Worm (Caenorhabditis elegans): ENCODE results near the gene let-268.

DNA sequence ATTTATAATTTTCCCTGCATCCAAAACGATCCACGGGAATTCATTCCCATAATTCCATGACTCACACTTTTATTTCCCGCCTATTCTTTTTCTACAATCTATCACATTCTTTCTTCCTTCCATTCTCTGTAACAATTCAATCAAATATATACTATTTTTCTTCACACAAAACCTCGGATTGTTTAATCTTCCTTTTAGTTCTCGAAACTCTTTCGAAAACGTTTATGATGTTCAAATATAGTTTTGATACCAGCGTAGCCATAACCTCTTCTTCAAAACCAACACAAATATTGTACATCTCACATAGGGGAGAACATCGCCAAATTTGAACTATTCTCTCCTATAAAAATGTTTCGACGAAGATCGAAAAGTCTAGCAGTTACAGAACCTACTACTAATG is 49.0 kb downstream of the let-268 start, which contains the start of gene lec-3:
- no peak for TF ChIP-seq nhr-76 (tag; optimal IDR thresholded peaks at IDR 0.05)
- TF ChIP-seq mdl-1 (tag; optimal IDR thresholded peaks at IDR 0.05): no peak
- no peak for TF ChIP-seq unc-62 (GFP tag; optimal IDR thresholded peaks at IDR 0.05 in 1 of 2)
- no peak for TF ChIP-seq unc-62 (tag; optimal IDR thresholded peaks at IDR 0.05)
- no peak for TF ChIP-seq ceh-20 (GFP tag; IDR thresholded peaks at IDR 0.05)
- no peak for TF ChIP-seq nhr-28 (tag; optimal IDR thresholded peaks at IDR 0.05)

Data from whole organism, L4 larva.